Worm (Caenorhabditis elegans) whole organism, L1 larva: ENCODE results near the gene Y73B6BL.47.
"Not testable (repeated sequence)": the region's sequence is repeated elsewhere in the genome, so short reads cannot be mapped to it uniquely, and the experiment has no call there.

Source experiments
- C04F5.9 ChIP-seq: sonication (generic microtip); optimal IDR thresholded peaks from 2 replicates; lab custom pipeline; 2016; ENCODE audit warnings: missing genetic modification characterization, missing compliant biosample characterization
- C34B4.2 ChIP-seq: sonication (generic microtip); optimal IDR thresholded peaks from 2 replicates; lab custom pipeline; 2017; ENCODE audit warnings: mild to moderate bottlenecking, missing genetic modification characterization, missing compliant biosample characterization
- F16B12.6 ChIP-seq: fragments of 150-350 bp; optimal IDR thresholded peaks from 2 replicates; lab custom pipeline; 2014; ENCODE audit warnings: missing biosample characterization, missing genetic modification characterization
- aha-1 ChIP-seq: fragments of 150-350 bp; optimal IDR thresholded peaks from 2 replicates; lab custom pipeline; 2014; ENCODE audit warnings: missing biosample characterization, missing genetic modification characterization
- blmp-1 ChIP-seq: fragments of 150-350 bp; optimal IDR thresholded peaks from 2 replicates; lab custom pipeline; 2014; ENCODE audit warnings: missing biosample characterization, missing genetic modification characterization
- ceh-8 ChIP-seq: fragments of 200-800 bp; sonication (Bioruptor generic); optimal IDR thresholded peaks from 2 replicates; lab custom pipeline; 2018; ENCODE audit warnings: mild to moderate bottlenecking, missing genetic modification characterization, moderate library complexity, missing compliant biosample characterization
- ceh-88 ChIP-seq: fragments of 200-800 bp; sonication (Bioruptor generic); IDR thresholded peaks from 2 replicates; pipeline ENCODE4 v1.3.6; 2022; ENCODE audit warnings: missing genetic modification characterization, missing compliant biosample characterization
- ces-1 ChIP-seq: fragments of 150-350 bp; optimal IDR thresholded peaks from 2 replicates; lab custom pipeline; 2014; ENCODE audit warnings: missing biosample characterization, missing genetic modification reagents, missing genetic modification characterization
- efl-1 ChIP-seq, 4 experiments: fragments of 150-350 bp; optimal IDR thresholded peaks in 3 of 4; peaks in 1 of 4; 1 replicate in 1 of 4; 2 replicates in 3 of 4; lab custom pipeline; 2014; ENCODE audit warnings: missing biosample characterization in 2 of 4, missing genetic modification characterization in 2 of 4, missing genetic modification reagents in 2 of 4
- egl-27 ChIP-seq, 2 experiments: fragments of 150-350 bp in 1 of 2; sonication (generic microtip); optimal IDR thresholded peaks; 3 replicates each; lab custom pipeline; 2017 to 2018; ENCODE audit warnings: missing biosample characterization in 2 of 2, missing genetic modification characterization in 2 of 2, missing genetic modification reagents in 2 of 2
- elt-2 ChIP-seq: sonication (generic microtip); optimal IDR thresholded peaks from 2 replicates; lab custom pipeline; 2016; ENCODE audit warnings: missing genetic modification characterization, mild to moderate bottlenecking, inconsistent platforms, missing compliant biosample characterization, missing genetic modification reagents
- elt-3 ChIP-seq, 6 experiments: fragments of 150-350 bp in 1 of 6; sonication (generic microtip); optimal IDR thresholded peaks; 2 replicates each; lab custom pipeline; 2017 to 2018; ENCODE audit warnings: missing biosample characterization in 6 of 6, missing genetic modification characterization in 6 of 6, inconsistent platforms in 1 of 6
- ets-5 ChIP-seq: fragments of 200-800 bp; sonication (Bioruptor generic); IDR thresholded peaks from 2 replicates; pipeline ENCODE4 v1.3.6; 2022; ENCODE audit warnings: missing genetic modification characterization, missing compliant biosample characterization
- fkh-10 ChIP-seq: sonication (generic microtip); optimal IDR thresholded peaks from 2 replicates; lab custom pipeline; 2017; ENCODE audit warnings: missing biosample characterization, missing genetic modification reagents, missing genetic modification characterization
- fkh-4 ChIP-seq: sonication (generic microtip); optimal IDR thresholded peaks from 2 replicates; lab custom pipeline; 2016; ENCODE audit warnings: missing compliant biosample characterization, missing genetic modification characterization, borderline replicate concordance
- fos-1 ChIP-seq: fragments of 150-350 bp; optimal IDR thresholded peaks from 2 replicates; lab custom pipeline; 2014; ENCODE audit warnings: missing biosample characterization, missing genetic modification characterization
- hpl-2 ChIP-seq: fragments of 150-350 bp; optimal IDR thresholded peaks from 2 replicates; lab custom pipeline; 2014; ENCODE audit warnings: missing biosample characterization, missing genetic modification reagents, missing genetic modification characterization
- lin-14 ChIP-seq: fragments of 200-800 bp; sonication (Bioruptor generic); optimal IDR thresholded peaks from 2 replicates; lab custom pipeline; 2018; ENCODE audit warnings: mild to moderate bottlenecking, missing genetic modification characterization, moderate library complexity, missing compliant biosample characterization
- lsy-2 ChIP-seq, 2 experiments: fragments of 150-350 bp; optimal IDR thresholded peaks; 2 replicates each; lab custom pipeline; 2014; ENCODE audit warnings: missing biosample characterization in 2 of 2, missing genetic modification characterization in 2 of 2
- mab-9 ChIP-seq: fragments of 200-800 bp; sonication (Bioruptor generic); IDR thresholded peaks from 2 replicates; pipeline ENCODE4 v1.3.6; 2022; ENCODE audit warnings: missing genetic modification reagents, missing genetic modification characterization, missing compliant biosample characterization
- nhr-20 ChIP-seq: sonication (generic microtip); optimal IDR thresholded peaks from 2 replicates; lab custom pipeline; 2016; ENCODE audit warnings: mild to moderate bottlenecking, missing genetic modification characterization, missing compliant biosample characterization
- nhr-71 ChIP-seq: sonication (generic microtip); optimal IDR thresholded peaks from 2 replicates; lab custom pipeline; 2016; ENCODE audit warnings: mild to moderate bottlenecking, missing genetic modification characterization, moderate library complexity, missing compliant biosample characterization
- rnt-1 ChIP-seq: sonication (generic microtip); optimal IDR thresholded peaks from 2 replicates; lab custom pipeline; 2016; ENCODE audit warnings: mild to moderate bottlenecking, missing genetic modification characterization, moderate library complexity, missing compliant biosample characterization
- skn-1 ChIP-seq: fragments of 150-350 bp; optimal IDR thresholded peaks from 2 replicates; lab custom pipeline; 2014; ENCODE audit warnings: missing biosample characterization, missing genetic modification characterization
- snpc-4 ChIP-seq: fragments of 150-350 bp; optimal IDR thresholded peaks from 2 replicates; lab custom pipeline; 2014; ENCODE audit warnings: missing biosample characterization, missing genetic modification characterization
- sox-4 ChIP-seq: sonication (generic microtip); optimal IDR thresholded peaks from 2 replicates; lab custom pipeline; 2016; ENCODE audit warnings: missing genetic modification characterization, missing compliant biosample characterization
- swsn-7 ChIP-seq: sonication (generic microtip); optimal IDR thresholded peaks from 2 replicates; lab custom pipeline; 2016; ENCODE audit warnings: missing genetic modification characterization, missing compliant biosample characterization
- tbx-2 ChIP-seq: sonication (generic microtip); optimal IDR thresholded peaks from 2 replicates; lab custom pipeline; 2016; ENCODE audit warnings: missing genetic modification characterization, missing compliant biosample characterization
- tlp-1 ChIP-seq: fragments of 150-350 bp; optimal IDR thresholded peaks from 2 replicates; lab custom pipeline; 2014; ENCODE audit warnings: missing biosample characterization, missing genetic modification characterization
- unc-30 ChIP-seq: sonication (generic microtip); optimal IDR thresholded peaks from 2 replicates; lab custom pipeline; 2017; ENCODE audit warnings: missing biosample characterization, missing genetic modification characterization
- vab-15 ChIP-seq: sonication (generic microtip); optimal IDR thresholded peaks from 2 replicates; lab custom pipeline; 2017; ENCODE audit warnings: missing genotype, mild to moderate bottlenecking, missing genetic modification characterization, missing compliant biosample characterization
- zip-4 ChIP-seq: fragments of 200-800 bp; sonication (Bioruptor generic); optimal IDR thresholded peaks from 2 replicates; lab custom pipeline; 2018; ENCODE audit warnings: mild to moderate bottlenecking, missing genetic modification characterization, moderate library complexity, missing compliant biosample characterization

The Y73B6BL.47 gene

ce11 chrIV:6342431-6342830 is 19.3 kb upstream of the Y73B6BL.47 start, which contains the start of gene Y73B6BL.288:
Gene Y73B6BL.288 (minus strand): TSS chrIV:6342531.
- TF ChIP-seq ceh-8 (no peak), skn-1 (no peak), ces-1 (GFP tag; lab: Kevin White, UChicago) (no peak)

ce11 chrIV:6342876-6343275 is 18.9 kb upstream of the Y73B6BL.47 start, which contains the start of gene Y73B6BL.14:
Gene Y73B6BL.14 (minus strand): TSS chrIV:6342976.
- TF ChIP-seq zip-4 (no peak), lin-14 (GFP tag; lab: Kevin White, UChicago) (peak; percentile 3), rnt-1 (tag; lab: Kevin White, UChicago) (no peak), fkh-4 (tag; lab: Kevin White, UChicago) (no peak), elt-2 (tag; lab: Kevin White, UChicago) (no peak)

DNA sequence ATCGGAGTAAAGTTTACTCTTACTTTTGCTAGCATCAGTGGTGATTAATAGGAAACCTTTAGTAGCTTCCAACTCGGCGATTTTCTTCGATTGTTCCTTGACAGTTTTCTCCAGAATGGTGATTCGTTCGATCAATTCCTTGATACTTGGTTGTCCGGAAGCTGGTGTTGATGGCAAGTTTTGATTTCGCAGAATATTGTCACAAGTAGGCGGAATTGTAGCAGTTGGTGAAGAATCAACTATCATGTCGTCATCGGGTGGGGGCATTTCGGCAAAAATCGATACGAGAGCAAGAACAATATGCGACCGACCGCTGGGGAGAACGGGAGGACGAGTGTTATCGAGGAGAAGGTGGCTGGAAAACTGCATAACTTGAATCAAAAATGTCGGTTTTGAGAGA is 14.6 kb upstream of the Y73B6BL.47 start, which contains the start of gene Y73B6BL.289:
TSS of gene Y73B6BL.289 (plus strand) at position 301 of the 400 bp plus-strand sequence.
- TF ChIP-seq tlp-1, swsn-7, ceh-8: not testable (repeated sequence)

DNA sequence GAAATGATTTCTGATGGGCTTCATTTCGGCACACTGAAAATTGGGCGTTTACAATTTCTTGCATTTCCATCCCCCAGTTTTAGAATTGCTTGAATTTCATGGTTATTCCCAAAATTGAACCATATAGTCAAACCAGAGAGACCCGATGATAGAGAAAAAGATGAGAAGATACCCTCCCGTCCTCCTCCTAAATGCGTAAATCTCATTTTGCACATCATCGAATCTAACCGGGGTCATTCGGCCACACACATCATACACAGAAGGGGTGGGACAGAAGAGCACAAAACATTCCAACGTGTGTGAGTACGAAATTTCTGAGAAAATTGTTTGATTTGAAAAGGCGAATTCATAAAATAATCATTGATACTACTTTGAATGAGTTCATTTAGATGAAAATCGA is 1.8 kb downstream of the Y73B6BL.47 start:
- TF ChIP-seq hpl-2 (GFP tag; lab: Kevin White, UChicago) (no peak), tbx-2 (no peak), zip-4 (no peak), unc-30 (no peak), lsy-2 (tag; optimal IDR thresholded peaks at IDR 0.05; lab: Kevin White, UChicago) (no peak), elt-3 (tag; optimal IDR thresholded peaks at IDR 0.05; lab: Kevin White, UChicago) (no peak), ceh-88 (GFP tag; lab: Robert Waterston, UW) (no peak), efl-1 (optimal IDR thresholded peaks at IDR 0.05; lab: Kevin White, UChicago) (no peak), efl-1 (GFP tag; optimal IDR thresholded peaks at IDR 0.05 in 1 of 2; lab: Kevin White, UChicago) (peak in 1 of 2 experiments; percentile 72), blmp-1 (no peak), fkh-4 (tag; lab: Kevin White, UChicago) (no peak), nhr-20 (no peak), fkh-10 (GFP tag; lab: Kevin White, UChicago) (peak; percentile 22), sox-4 (tag; lab: Kevin White, UChicago) (no peak), fos-1 (no peak), rnt-1 (tag; lab: Kevin White, UChicago) (no peak), C34B4.2 (tag; lab: Kevin White, UChicago) (no peak)

ce11 chrIV:6365045-6365444 is 3.3 kb downstream of the Y73B6BL.47 start, which contains the start of gene Y73B6BL.270:
Gene Y73B6BL.270 (plus strand): TSS chrIV:6365345.
- no peak for TF ChIP-seq zip-4
- TF ChIP-seq vab-15, result no peak
- TF ChIP-seq elt-2 (tag; lab: Kevin White, UChicago), result no peak
- TF ChIP-seq egl-27 (tag; optimal IDR thresholded peaks at IDR 0.05; lab: Kevin White, UChicago), result no peak
- TF ChIP-seq ets-5 (GFP tag; lab: Robert Waterston, UW), result no peak
- no peak for TF ChIP-seq C04F5.9 (tag; lab: Kevin White, UChicago)
- TF ChIP-seq aha-1 (tag; lab: Kevin White, UChicago), result no peak
- no peak for TF ChIP-seq ces-1 (GFP tag; lab: Kevin White, UChicago)
- TF ChIP-seq F16B12.6, result no peak

DNA sequence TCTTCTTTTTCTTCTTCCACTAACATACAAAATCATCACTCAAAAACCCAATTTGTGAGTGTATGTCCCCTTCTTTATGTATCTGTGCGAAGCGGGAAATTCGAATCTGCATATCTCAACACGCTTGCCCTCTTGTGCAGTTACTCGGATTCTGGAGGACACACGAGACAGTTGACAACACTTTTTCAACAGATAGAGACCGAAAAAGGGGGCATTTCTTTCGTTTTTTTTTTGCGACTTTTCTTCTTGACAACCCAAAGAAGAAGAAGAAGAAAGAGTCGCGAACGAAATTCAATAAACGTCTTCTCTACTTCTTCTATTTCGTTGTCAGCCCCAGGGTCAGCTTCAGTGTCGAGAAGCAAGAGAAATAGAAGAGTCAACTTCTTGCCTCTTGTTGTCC is 4.3 kb downstream of the Y73B6BL.47 start:
- TF ChIP-seq fkh-10 (GFP tag; lab: Kevin White, UChicago) (peak; percentile 67), nhr-71 (tag; lab: Kevin White, UChicago) (peak; percentile 21), fkh-4 (tag; lab: Kevin White, UChicago) (no peak), lin-14 (GFP tag; lab: Kevin White, UChicago) (peak; percentile 62), efl-1 (optimal IDR thresholded peaks at IDR 0.05; lab: Kevin White, UChicago) (no peak), efl-1 (GFP tag; optimal IDR thresholded peaks at IDR 0.05 in 1 of 2; lab: Kevin White, UChicago) (peak in 1 of 2 experiments; percentile 39), ces-1 (GFP tag; lab: Kevin White, UChicago) (peak; percentile 31), snpc-4 (tag; lab: Kevin White, UChicago) (no peak), mab-9 (GFP tag; lab: Robert Waterston, UW) (no peak)
- TF ChIP-seq, all 84 proteins: peak for 5
